Worm (Caenorhabditis elegans): ENCODE measurements around the gene W04D12.1.
A peak's percentile ranks its signal among the peaks of the same experiment; 100 is the strongest.

W04D12.1 gene

ce11 chrIII:5874263-5874662 is 37.5 kb downstream of the W04D12.1 start:
- TF ChIP-seq unc-62 (GFP tag; optimal IDR thresholded peaks at IDR 0.05) (peak; percentile 38), sem-2 (GFP tag; optimal IDR thresholded peaks at IDR 0.05) (no peak)

DNA sequence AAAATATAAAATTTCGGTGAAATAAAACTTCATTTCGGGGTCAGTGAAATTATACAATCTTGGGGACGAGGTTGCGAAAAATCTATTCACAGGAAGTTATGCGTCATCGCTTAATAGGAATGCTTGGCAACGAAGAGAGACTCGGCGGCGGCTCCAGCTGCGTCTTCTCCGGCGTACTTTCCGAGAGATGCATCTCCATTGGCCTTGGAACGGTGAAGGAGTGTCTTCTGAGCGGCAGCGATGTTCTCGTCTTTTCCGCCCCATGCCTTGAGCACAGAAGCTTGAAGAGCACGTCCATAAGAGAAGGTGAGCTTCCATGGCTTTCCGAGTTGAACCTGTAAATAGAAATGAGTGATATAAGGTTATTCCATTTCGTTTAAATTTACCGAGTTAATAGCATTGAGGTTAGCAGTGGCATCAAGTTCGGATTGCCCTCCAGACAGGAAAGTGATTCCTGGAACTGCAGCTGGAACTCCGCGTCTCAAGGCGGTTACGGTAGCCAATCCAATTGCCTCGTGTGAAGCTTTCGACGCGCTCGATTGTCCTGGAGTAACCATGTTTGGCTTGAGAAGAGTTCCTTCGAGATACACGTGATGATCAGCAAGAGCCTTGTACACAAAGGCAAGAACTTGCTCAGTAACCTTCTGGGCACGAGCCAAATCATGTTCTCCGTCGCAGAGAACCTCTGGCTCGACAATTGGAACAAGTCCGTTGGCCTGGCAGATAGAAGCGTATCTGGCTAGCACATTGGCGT is 38.1 kb downstream of the W04D12.1 start:
- TF ChIP-seq pha-4 (tag; optimal IDR thresholded peaks at IDR 0.05) (no peak), nhr-76 (tag; optimal IDR thresholded peaks at IDR 0.05) (no peak), ceh-83 (GFP tag; optimal IDR thresholded peaks at IDR 0.05) (no peak), ceh-39 (tag; optimal IDR thresholded peaks at IDR 0.05) (no peak), lsy-2 (tag; optimal IDR thresholded peaks at IDR 0.05) (no peak), sptf-1 (tag; optimal IDR thresholded peaks at IDR 0.05) (no peak), unc-120 (tag; optimal IDR thresholded peaks at IDR 0.05; ENCODE audit: poor library complexity, severe bottlenecking) (no peak), snpc-4 (tag; optimal IDR thresholded peaks at IDR 0.05) (no peak), unc-39 (tag; optimal IDR thresholded peaks at IDR 0.05) (no peak), blmp-1 (tag; optimal IDR thresholded peaks at IDR 0.05) (no peak), nhr-28 (tag; optimal IDR thresholded peaks at IDR 0.05) (no peak), mls-2 (tag; optimal IDR thresholded peaks at IDR 0.05) (no peak), bed-3 (GFP tag; optimal IDR thresholded peaks at IDR 0.05) (no peak), zip-8 (tag; optimal IDR thresholded peaks at IDR 0.05) (no peak), nhr-237 (tag; optimal IDR thresholded peaks at IDR 0.05) (no peak), M03D4.4 (tag; optimal IDR thresholded peaks at IDR 0.05) (no peak)

ce11 chrIII:5875418-5875702 is 38.6 kb downstream of the W04D12.1 start:
- TF ChIP-seq tbx-8 (GFP tag; optimal IDR thresholded peaks at IDR 0.05) = no peak
- TF ChIP-seq ces-1 (GFP tag; optimal IDR thresholded peaks at IDR 0.05) = no peak
- TF ChIP-seq pha-4 (tag; optimal IDR thresholded peaks at IDR 0.05) = no peak
- no peak for TF ChIP-seq elt-3 (tag; optimal IDR thresholded peaks at IDR 0.05)
- no peak for TF ChIP-seq bed-3 (GFP tag; optimal IDR thresholded peaks at IDR 0.05)
- no peak for TF ChIP-seq unc-39 (tag; optimal IDR thresholded peaks at IDR 0.05)
- TF ChIP-seq sptf-1 (tag; optimal IDR thresholded peaks at IDR 0.05) = no peak
- TF ChIP-seq ztf-11 (tag; optimal IDR thresholded peaks at IDR 0.05) = no peak
- no peak for TF ChIP-seq nhr-28 (tag; optimal IDR thresholded peaks at IDR 0.05)
- no peak for TF ChIP-seq mep-1 (tag; optimal IDR thresholded peaks at IDR 0.05)
- no peak for TF ChIP-seq lsy-2 (tag; optimal IDR thresholded peaks at IDR 0.05)

- TF ChIP-seq ceh-43 (GFP tag; optimal IDR thresholded peaks at IDR 0.05) (no peak), elt-1 (tag; optimal IDR thresholded peaks at IDR 0.05; ENCODE audit: borderline replicate concordance, insufficient read depth) (peak; percentile 35)
Observed at ce11 chrIII:5875705-5876104, 39.0 kb downstream of the W04D12.1 start.

DNA sequence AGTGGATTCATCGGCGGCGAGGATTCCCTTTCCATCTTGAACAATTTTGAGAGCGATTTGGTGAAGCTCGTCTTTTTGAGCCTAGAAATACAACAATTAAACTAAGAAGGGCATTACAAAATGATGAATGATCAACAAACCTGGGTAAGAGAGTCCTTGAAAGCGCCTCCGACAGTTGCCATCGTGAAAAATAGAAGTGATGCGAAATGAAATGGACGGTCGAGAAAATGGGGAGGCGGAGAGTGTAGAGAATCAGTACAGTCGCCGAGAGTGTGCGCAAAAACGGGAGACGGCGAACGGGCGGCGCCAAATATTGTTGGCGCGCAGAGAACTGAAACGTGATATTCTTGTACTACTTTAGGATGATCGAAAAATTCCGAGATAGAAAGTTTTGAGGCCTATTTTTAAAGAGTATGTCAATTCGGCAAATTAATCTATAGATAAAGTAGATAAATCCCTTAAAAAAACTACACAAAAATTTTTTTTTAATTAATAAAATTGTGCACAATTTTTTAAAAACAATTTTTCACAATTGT is 39.5 kb downstream of the W04D12.1 start, which contains the start of gene aldo-2:
TSS of gene aldo-2 (minus strand) at position 486 of the 536 bp plus-strand sequence.
- TF ChIP-seq sem-2 (GFP tag; optimal IDR thresholded peaks at IDR 0.05) = no peak
- TF ChIP-seq M03D4.4 (tag; optimal IDR thresholded peaks at IDR 0.05) = no peak
- no peak for TF ChIP-seq flh-1 (GFP tag; optimal IDR thresholded peaks at IDR 0.05)
- TF ChIP-seq elt-3 (tag; optimal IDR thresholded peaks at IDR 0.05) = no peak

DNA sequence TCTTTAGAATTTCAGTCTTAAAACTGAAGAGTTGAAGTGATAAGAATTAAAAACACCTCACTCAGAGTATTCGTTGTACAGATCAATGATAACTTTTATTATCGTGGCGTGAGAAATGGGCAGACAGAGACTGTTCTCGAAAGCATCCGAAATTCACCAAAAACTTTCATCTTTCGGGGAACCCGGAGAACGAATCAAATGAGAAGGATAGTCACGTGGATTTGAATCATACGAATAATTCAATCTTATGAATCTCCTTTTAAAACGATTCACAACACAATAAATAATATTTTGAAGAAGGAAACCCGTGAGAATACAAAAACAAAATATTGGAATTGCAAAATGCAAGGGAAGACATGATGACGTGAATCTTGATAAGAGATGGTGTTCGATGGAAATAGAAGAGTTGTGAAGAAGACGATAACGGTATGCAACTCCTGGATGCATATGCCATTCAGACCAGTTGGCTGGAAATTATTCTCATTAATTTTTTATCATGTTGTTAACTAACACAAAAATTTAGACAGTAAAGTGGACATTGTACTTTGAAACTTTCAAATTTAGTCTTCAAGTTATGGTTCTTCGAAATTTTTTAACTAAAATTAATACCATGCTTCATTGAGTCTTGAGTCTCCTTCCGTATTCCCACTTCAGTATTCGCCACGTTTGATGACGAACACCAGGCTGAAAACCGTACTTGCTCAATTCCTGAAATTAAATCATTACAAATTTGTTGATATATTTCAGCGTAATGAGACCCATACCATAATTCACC is 40.3 kb downstream of the W04D12.1 start:
- no peak for TF ChIP-seq nhr-2 (tag; optimal IDR thresholded peaks at IDR 0.05)
- TF ChIP-seq ceh-43 (GFP tag; optimal IDR thresholded peaks at IDR 0.05) = no peak
- TF ChIP-seq sem-2 (GFP tag; optimal IDR thresholded peaks at IDR 0.05) = no peak
- TF ChIP-seq M03D4.4 (tag; optimal IDR thresholded peaks at IDR 0.05) = no peak
- no peak for TF ChIP-seq snpc-4 (tag; optimal IDR thresholded peaks at IDR 0.05)

Measured in whole organism, mixed stage, embryonic.